Fruit fly (Drosophila melanogaster) whole organism: ENCODE results near the gene dod.

ENCODE experiments used
- CG8478 ChIP-seq: fragments of >200 bp; optimal IDR thresholded peaks from 2 replicates; lab custom pipeline; 2018; ENCODE audit warnings: inconsistent platforms
- EcR ChIP-seq, 2 experiments: fragments of >200 bp; optimal IDR thresholded peaks; 2 replicates each; lab custom pipeline; 2017; ENCODE audit warnings: missing biosample characterization in 2 of 2, missing genetic modification characterization in 2 of 2, missing genetic modification reagents in 2 of 2
- psq ChIP-seq: fragments of >200 bp; optimal IDR thresholded peaks from 2 replicates; lab custom pipeline; 2017

dm6 chrX:21366311-21366990 is 21.3 kb downstream of the dod start:
- TF ChIP-seq CG8478 (lab: Kevin White, UChicago): no peak
- no peak for TF ChIP-seq psq (lab: Kevin White, UChicago)
- no peak for TF ChIP-seq EcR (GFP tag; optimal IDR thresholded peaks at IDR 0.05; lab: Kevin White, UChicago)
